Worm (Caenorhabditis elegans) whole organism, L3 larva: Measurements from ENCODE around the gene fbxa-190.

ENCODE experiments used
- ceh-82 ChIP-seq: fragments of 150-350 bp; optimal IDR thresholded peaks from 2 replicates; lab custom pipeline; 2014; ENCODE audit warnings: missing biosample characterization, missing genetic modification characterization
- fkh-10 ChIP-seq: sonication (generic microtip); optimal IDR thresholded peaks from 2 replicates; lab custom pipeline; 2017; ENCODE audit warnings: missing biosample characterization, missing genetic modification reagents, missing genetic modification characterization
- nhr-23 ChIP-seq: fragments of 150-350 bp; optimal IDR thresholded peaks from 2 replicates; lab custom pipeline; 2014; ENCODE audit warnings: missing biosample characterization, missing genetic modification reagents, missing genetic modification characterization

DNA sequence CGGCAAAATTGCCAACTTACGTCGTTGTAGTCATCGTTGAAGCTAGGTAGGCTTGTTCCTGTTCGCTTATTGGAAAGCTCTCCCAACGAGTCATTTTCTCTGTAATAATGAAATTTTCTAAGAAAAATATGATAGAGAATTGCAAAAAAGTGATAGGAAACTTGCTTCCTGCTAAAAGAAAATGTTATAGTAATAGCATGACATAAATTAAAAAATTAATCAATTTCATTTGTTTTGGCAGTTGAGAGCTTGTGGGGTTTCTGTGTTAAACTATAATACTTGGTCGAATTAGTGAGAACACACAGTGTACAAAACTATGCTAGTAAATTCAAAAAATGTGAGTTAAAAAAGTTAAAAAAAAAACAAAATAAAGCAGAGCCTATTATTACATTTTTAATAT lies 42.0 kb upstream of the fbxa-190 start, which contains the start of gene F21E9.2:
- TF ChIP-seq nhr-23: no peak
- no peak for TF ChIP-seq ceh-82 (tag; lab: Kevin White, UChicago)
- no peak for TF ChIP-seq fkh-10 (GFP tag; lab: Kevin White, UChicago)
